Fruit fly (Drosophila melanogaster): ENCODE data around the gene CG32643.

Gene CG32643

dm6 chrX:12939951-12940350 is 44.4 kb upstream of the CG32643 start (continued):
- TF ChIP-seq HLH4C (GFP tag; IDR thresholded peaks at IDR 0.05; ENCODE audit: partially characterized antibody), result no peak
- TF ChIP-seq CG15601 (tag; optimal IDR thresholded peaks at IDR 0.05), result no peak
- no peak for TF ChIP-seq CoRest (tag; optimal IDR thresholded peaks at IDR 0.05)
- TF ChIP-seq CG4730 (GFP tag; IDR thresholded peaks at IDR 0.05), result no peak
- no peak for TF ChIP-seq Ets97D (GFP tag; optimal IDR thresholded peaks at IDR 0.05)
- no peak for TF ChIP-seq CG9932 (GFP tag; IDR thresholded peaks at IDR 0.05)
- TF ChIP-seq CG11504 (tag; optimal IDR thresholded peaks at IDR 0.05), result peak; percentile 13
- TF ChIP-seq CG14710 (tag; optimal IDR thresholded peaks at IDR 0.05), result peak; percentile 30
- no peak for TF ChIP-seq Deaf1 (tag; optimal IDR thresholded peaks at IDR 0.05)
- no peak for TF ChIP-seq chm (GFP tag; IDR thresholded peaks at IDR 0.05)
- no peak for TF ChIP-seq MBD-R2 (GFP tag; IDR thresholded peaks at IDR 0.05)
- no peak for TF ChIP-seq CG7987 (GFP tag; optimal IDR thresholded peaks at IDR 0.05)
- TF ChIP-seq pum (GFP tag; optimal IDR thresholded peaks at IDR 0.05), result no peak
- TF ChIP-seq CG30020 (tag; optimal IDR thresholded peaks at IDR 0.05), result no peak
- TF ChIP-seq ken (GFP tag; IDR thresholded peaks at IDR 0.05), result no peak
- peak; percentile 62 for TF ChIP-seq dmrt11E (tag; optimal IDR thresholded peaks at IDR 0.05)
- TF ChIP-seq btn (GFP tag; optimal IDR thresholded peaks at IDR 0.05), result no peak
- no peak for TF ChIP-seq CG8765 (GFP tag; IDR thresholded peaks at IDR 0.05)
- peak in 1 of 2 experiments; percentile 66 for TF ChIP-seq tll (GFP tag; optimal IDR thresholded peaks at IDR 0.05)
- TF ChIP-seq Nf-YA (GFP tag; IDR thresholded peaks at IDR 0.05), result no peak
- TF ChIP-seq emc (GFP tag; optimal IDR thresholded peaks at IDR 0.05), result no peak
- no peak for TF ChIP-seq HLH54F (GFP tag; optimal IDR thresholded peaks at IDR 0.05)
- TF ChIP-seq tio (GFP tag; optimal IDR thresholded peaks at IDR 0.05), result peak; percentile 6
- TF ChIP-seq CG9797 (GFP tag; optimal IDR thresholded peaks at IDR 0.05), result no peak
- no peak for TF ChIP-seq CG13894 (tag; optimal IDR thresholded peaks at IDR 0.05)
- no peak for TF ChIP-seq Fer2 (tag; optimal IDR thresholded peaks at IDR 0.05)
- TF ChIP-seq CG14965 (GFP tag; optimal IDR thresholded peaks at IDR 0.05; ENCODE audit: borderline replicate concordance), result no peak
- TF ChIP-seq CG3163 (GFP tag; optimal IDR thresholded peaks at IDR 0.05), result no peak
- TF ChIP-seq fd3F (GFP tag; optimal IDR thresholded peaks at IDR 0.05), result no peak
- no peak for TF ChIP-seq TFAM (GFP tag; optimal IDR thresholded peaks at IDR 0.05)
- TF ChIP-seq seq (GFP tag; IDR thresholded peaks at IDR 0.05), result no peak
- no peak for TF ChIP-seq B-H2 (GFP tag; optimal IDR thresholded peaks at IDR 0.05)
- TF ChIP-seq usp (GFP tag; optimal IDR thresholded peaks at IDR 0.05), result no peak
- peak; percentile 55 for TF ChIP-seq Xrp1 (GFP tag; IDR thresholded peaks at IDR 0.05)
- TF ChIP-seq bab2 (GFP tag; optimal IDR thresholded peaks at IDR 0.05), result no peak
- TF ChIP-seq CG1233 (GFP tag; optimal IDR thresholded peaks at IDR 0.05), result no peak
- no peak for TF ChIP-seq Six4 (GFP tag; optimal IDR thresholded peaks at IDR 0.05)
- peak; percentile 0 for TF ChIP-seq fd102C (GFP tag; optimal IDR thresholded peaks at IDR 0.05)
- no peak for TF ChIP-seq lab (GFP tag; optimal IDR thresholded peaks at IDR 0.05)
- no peak for TF ChIP-seq caup (GFP tag; optimal IDR thresholded peaks at IDR 0.05; ENCODE audit: severe bottlenecking)
- TF ChIP-seq Pdp1 (GFP tag; optimal IDR thresholded peaks at IDR 0.05), result no peak
- TF ChIP-seq cad (GFP tag; optimal IDR thresholded peaks at IDR 0.05), result no peak
- TF ChIP-seq NK7.1 (GFP tag; optimal IDR thresholded peaks at IDR 0.05), result no peak
- no peak for TF ChIP-seq kay (GFP tag; optimal IDR thresholded peaks at IDR 0.05)
- TF ChIP-seq CG7357 (GFP tag; IDR thresholded peaks at IDR 0.05), result no peak
- no peak for TF ChIP-seq Jarid2 (GFP tag; optimal IDR thresholded peaks at IDR 0.05)
- no peak for TF ChIP-seq CG4707 (GFP tag; optimal IDR thresholded peaks at IDR 0.05)
- TF ChIP-seq rib (GFP tag; IDR thresholded peaks at IDR 0.05), result no peak
- TF ChIP-seq CG10959 (GFP tag; IDR thresholded peaks at IDR 0.05), result 0 out of 2 replicates have a peak, but pooled peaks have one; percentile 39
- TF ChIP-seq trh (GFP tag; optimal IDR thresholded peaks at IDR 0.05), result no peak
- no peak for TF ChIP-seq CG6683 (GFP tag; optimal IDR thresholded peaks at IDR 0.05)

Measured in whole organism, embryonic.